Fruit fly (Drosophila melanogaster) whole organism: Measurements from ENCODE around the gene CG43362.

ENCODE experiments used
- CG8478 ChIP-seq: fragments of >200 bp; optimal IDR thresholded peaks from 2 replicates; lab custom pipeline; 2018; ENCODE audit warnings: inconsistent platforms
- Dll ChIP-seq: fragments of >200 bp; optimal IDR thresholded peaks from 2 replicates; lab custom pipeline; 2017
- EcR ChIP-seq, 2 experiments: fragments of >200 bp; optimal IDR thresholded peaks; 2 replicates each; lab custom pipeline; 2017; ENCODE audit warnings: missing biosample characterization in 2 of 2, missing genetic modification characterization in 2 of 2, missing genetic modification reagents in 2 of 2
- pan ChIP-seq: fragments of >200 bp; optimal IDR thresholded peaks from 2 replicates; lab custom pipeline; 2017
- psq ChIP-seq: fragments of >200 bp; optimal IDR thresholded peaks from 2 replicates; lab custom pipeline; 2017
- usp ChIP-seq: fragments of >200 bp; optimal IDR thresholded peaks from 2 replicates; lab custom pipeline; 2017; ENCODE audit warnings: missing biosample characterization, missing genetic modification characterization, mixed read lengths

The CG43362 gene

DNA sequence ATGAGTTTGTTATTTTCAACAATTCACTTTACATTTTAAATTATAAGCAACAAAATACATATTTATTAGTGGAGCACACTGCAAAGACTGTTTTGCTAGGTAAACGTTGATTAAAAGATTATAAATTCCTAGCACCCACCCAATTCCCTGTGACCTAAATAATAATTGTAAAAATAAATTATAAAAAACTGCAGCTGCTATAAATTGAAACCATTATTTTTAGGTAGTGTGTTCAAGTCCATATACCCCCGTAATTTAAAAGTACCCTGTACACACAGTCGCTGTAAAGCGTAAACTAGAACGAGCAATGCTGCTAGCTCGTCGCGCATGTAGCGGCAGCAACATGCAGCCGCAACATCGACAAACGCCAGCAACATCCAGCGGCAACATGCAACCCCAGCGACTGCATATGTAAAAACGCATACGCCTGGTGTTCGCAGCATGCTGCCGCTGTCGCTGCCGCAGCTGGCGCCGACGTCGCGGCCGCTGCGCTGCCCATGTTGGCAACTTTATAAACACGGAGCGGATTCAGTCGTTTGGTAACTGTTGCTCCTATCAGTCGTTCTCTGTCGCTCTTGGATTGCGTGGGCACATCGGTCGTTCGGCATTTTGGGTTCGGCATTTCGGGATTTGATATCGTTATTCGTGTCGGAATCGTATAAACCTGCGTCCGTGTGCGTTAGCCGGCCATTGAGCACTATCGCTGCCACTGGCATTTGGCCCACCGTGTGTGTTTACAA, 28.5 kb upstream of the CG43362 start, which contains the start of gene Fas3:
Gene Fas3, plus strand, starts transcription at position 526 of the 740 bp plus-strand sequence.
- TF ChIP-seq EcR (GFP tag; optimal IDR thresholded peaks at IDR 0.05; lab: Kevin White, UChicago) (no peak), Dll (lab: Kevin White, UChicago) (peak; percentile 1), usp (GFP tag; lab: Kevin White, UChicago) (no peak), psq (no peak)

- TF ChIP-seq usp (GFP tag; lab: Kevin White, UChicago) (no peak), pan (no peak), CG8478 (lab: Kevin White, UChicago) (no peak), psq (no peak), EcR (GFP tag; optimal IDR thresholded peaks at IDR 0.05; lab: Kevin White, UChicago) (no peak), Dll (lab: Kevin White, UChicago) (no peak)
Measured at dm6 chr2L:18315454-18315853, 24.2 kb upstream of the CG43362 start.

- TF ChIP-seq Dll (lab: Kevin White, UChicago), result no peak
- no peak for TF ChIP-seq psq
- no peak for TF ChIP-seq EcR (GFP tag; optimal IDR thresholded peaks at IDR 0.05; lab: Kevin White, UChicago)
- TF ChIP-seq CG8478 (lab: Kevin White, UChicago), result no peak
- no peak for TF ChIP-seq pan
- TF ChIP-seq usp (GFP tag; lab: Kevin White, UChicago), result no peak
Measured at dm6 chr2L:18313922-18314712, 22.9 kb upstream of the CG43362 start.

DNA sequence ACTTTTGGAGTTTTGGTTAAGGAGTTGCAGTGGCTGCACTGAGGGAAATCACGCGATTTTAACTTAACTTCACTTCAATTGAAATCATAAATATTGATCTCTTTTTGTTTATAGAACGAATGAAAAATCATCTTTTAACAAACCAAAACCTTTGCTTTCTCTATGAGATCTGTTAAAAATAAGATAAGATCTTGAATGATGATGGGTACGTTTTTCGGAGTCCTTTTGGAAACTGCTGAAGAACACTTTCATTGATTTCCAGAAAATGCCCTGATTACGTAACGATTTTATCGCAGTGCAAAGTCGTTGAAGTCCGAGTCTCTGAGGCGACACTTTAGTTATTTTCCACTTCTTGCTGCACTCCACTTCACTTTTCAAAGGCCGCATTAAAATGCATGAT, 21.0 kb upstream of the CG43362 start:
- TF ChIP-seq Dll (lab: Kevin White, UChicago) (no peak), pan (no peak), CG8478 (lab: Kevin White, UChicago) (no peak), EcR (GFP tag; optimal IDR thresholded peaks at IDR 0.05; lab: Kevin White, UChicago) (no peak), usp (GFP tag; lab: Kevin White, UChicago) (no peak), psq (no peak)

DNA sequence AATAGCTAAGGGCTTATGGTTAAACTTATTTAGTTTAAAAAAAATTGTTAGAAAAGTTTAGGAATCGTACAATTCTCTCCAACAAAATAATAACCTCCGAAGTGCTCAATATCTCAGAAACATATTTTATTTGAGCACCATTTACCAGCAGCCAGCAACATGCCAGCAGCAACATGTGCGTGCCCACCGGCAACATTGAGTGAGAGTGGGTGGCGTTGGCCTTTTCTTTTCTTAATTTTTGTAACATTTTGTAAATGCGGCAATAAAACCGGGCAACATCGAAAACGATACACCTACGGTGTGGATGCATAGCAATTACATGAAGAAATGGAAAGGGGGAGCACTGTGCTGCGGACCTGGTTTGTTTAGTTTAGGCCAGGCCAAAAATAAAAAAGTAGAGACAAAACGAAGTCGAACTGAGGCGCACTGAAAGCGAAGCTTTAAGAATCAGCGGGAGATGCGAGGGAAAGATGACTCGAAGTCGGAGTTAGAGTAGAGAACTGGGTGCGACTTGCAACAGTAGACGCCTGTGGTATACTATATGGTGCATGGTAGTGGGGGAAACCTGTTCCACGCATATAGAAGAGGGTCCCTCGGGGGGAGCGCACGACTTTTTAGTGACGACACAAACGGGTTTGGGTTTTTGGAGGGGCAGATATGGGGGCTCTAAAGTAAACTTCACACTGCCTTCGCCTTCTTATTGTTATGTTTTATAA, 20.5 kb upstream of the CG43362 start:
- TF ChIP-seq usp (GFP tag; lab: Kevin White, UChicago), result no peak
- no peak for TF ChIP-seq CG8478 (lab: Kevin White, UChicago)
- TF ChIP-seq pan, result no peak
- TF ChIP-seq EcR (GFP tag; optimal IDR thresholded peaks at IDR 0.05; lab: Kevin White, UChicago), result no peak
- TF ChIP-seq Dll (lab: Kevin White, UChicago), result no peak
- TF ChIP-seq psq, result no peak

dm6 chr2L:18310489-18310888, 19.2 kb upstream of the CG43362 start:
- TF ChIP-seq pan, result no peak
- TF ChIP-seq CG8478 (lab: Kevin White, UChicago), result no peak

dm6 chr2L:18309346-18309745, 18.1 kb upstream of the CG43362 start, which contains the start of gene CG43354:
Gene CG43354 (minus strand): TSS chr2L:18309446.
- no peak for TF ChIP-seq EcR (GFP tag; optimal IDR thresholded peaks at IDR 0.05; lab: Kevin White, UChicago)
- no peak for TF ChIP-seq psq
- no peak for TF ChIP-seq pan
- no peak for TF ChIP-seq usp (GFP tag; lab: Kevin White, UChicago)
- TF ChIP-seq CG8478 (lab: Kevin White, UChicago), result no peak
- TF ChIP-seq Dll (lab: Kevin White, UChicago), result no peak

dm6 chr2L:18308652-18309051, 17.4 kb upstream of the CG43362 start:
- TF ChIP-seq usp (GFP tag; lab: Kevin White, UChicago), result no peak
- TF ChIP-seq CG8478 (lab: Kevin White, UChicago), result no peak
- TF ChIP-seq EcR (GFP tag; optimal IDR thresholded peaks at IDR 0.05; lab: Kevin White, UChicago), result no peak
- TF ChIP-seq psq, result no peak
- TF ChIP-seq pan, result no peak
- TF ChIP-seq Dll (lab: Kevin White, UChicago), result no peak

DNA sequence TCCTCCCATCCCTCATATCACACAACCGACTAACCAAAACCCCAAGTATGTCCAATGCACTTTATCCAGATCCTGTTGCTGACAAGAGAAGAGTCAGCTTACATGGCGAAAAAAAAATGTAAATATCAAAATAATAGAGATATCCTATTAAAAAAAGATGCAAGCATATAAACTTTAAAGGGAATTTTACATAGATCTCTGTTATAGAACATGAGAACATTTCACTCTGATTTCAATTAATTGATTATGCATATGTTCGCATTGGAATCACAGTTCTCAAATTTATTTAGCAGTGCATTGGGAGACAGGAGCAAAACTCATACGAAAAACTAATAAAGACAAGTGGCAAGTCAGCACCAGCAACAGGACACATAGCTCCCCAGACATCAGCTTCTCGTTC, 16.6 kb upstream of the CG43362 start:
- TF ChIP-seq pan (no peak), EcR (GFP tag; optimal IDR thresholded peaks at IDR 0.05; lab: Kevin White, UChicago) (no peak), psq (no peak), usp (GFP tag; lab: Kevin White, UChicago) (no peak), CG8478 (lab: Kevin White, UChicago) (no peak), Dll (lab: Kevin White, UChicago) (no peak)

dm6 chr2L:18305057-18305829, 14.0 kb upstream of the CG43362 start:
- TF ChIP-seq pan (no peak), Dll (lab: Kevin White, UChicago) (no peak), psq (no peak)

DNA sequence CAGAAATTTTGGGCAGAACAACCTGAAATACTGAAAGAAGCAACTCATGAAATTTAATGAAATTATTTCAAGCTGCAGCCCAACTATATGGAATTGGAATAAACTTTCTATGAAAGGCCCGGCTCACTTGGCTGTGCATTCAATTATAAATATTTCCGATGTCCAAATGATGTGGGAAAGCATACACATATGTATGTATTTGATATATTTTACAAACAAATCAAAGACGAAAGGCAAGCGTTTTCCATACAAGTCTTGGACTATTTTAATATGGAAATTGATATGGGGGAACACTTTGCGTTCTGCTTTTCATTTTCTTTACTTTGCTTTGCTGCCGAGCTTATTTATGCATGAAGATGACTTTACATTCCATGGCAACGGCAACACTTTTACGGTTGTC, 13.2 kb upstream of the CG43362 start:
- no peak for TF ChIP-seq CG8478 (lab: Kevin White, UChicago)
- TF ChIP-seq Dll (lab: Kevin White, UChicago), result no peak
- no peak for TF ChIP-seq pan
- no peak for TF ChIP-seq psq
